Fruit fly (Drosophila melanogaster) whole organism: Measurements from ENCODE around the gene CG4596.

Experiments used
- CG8478 ChIP-seq: fragments of >200 bp; optimal IDR thresholded peaks from 2 replicates; lab custom pipeline; 2018; ENCODE audit warnings: inconsistent platforms
- EcR ChIP-seq, 2 experiments: fragments of >200 bp; optimal IDR thresholded peaks; 2 replicates each; lab custom pipeline; 2017; ENCODE audit warnings: missing biosample characterization in 2 of 2, missing genetic modification characterization in 2 of 2, missing genetic modification reagents in 2 of 2
- pan ChIP-seq: fragments of >200 bp; optimal IDR thresholded peaks from 2 replicates; lab custom pipeline; 2017
- psq ChIP-seq: fragments of >200 bp; optimal IDR thresholded peaks from 2 replicates; lab custom pipeline; 2017
- usp ChIP-seq: fragments of >200 bp; optimal IDR thresholded peaks from 2 replicates; lab custom pipeline; 2017; ENCODE audit warnings: missing biosample characterization, missing genetic modification characterization, mixed read lengths

CG4596 gene

dm6 chr3R:10889520-10889887, 16.7 kb downstream of the CG4596 start, which contains the start of gene Ak3:
TSS of gene Ak3 (minus strand) at chr3R:10889588.
- TF ChIP-seq pan (lab: Kevin White, UChicago) = no peak
- TF ChIP-seq usp (GFP tag; lab: Kevin White, UChicago) = no peak
- no peak for TF ChIP-seq CG8478
- TF ChIP-seq EcR (GFP tag; optimal IDR thresholded peaks at IDR 0.05; lab: Kevin White, UChicago) = no peak
- TF ChIP-seq psq (lab: Kevin White, UChicago) = no peak

dm6 chr3R:10893327-10893726, 20.5 kb downstream of the CG4596 start, which contains the start of gene CG6621:
TSS of gene CG6621 (minus strand) at chr3R:10893531.
- TF ChIP-seq CG8478 = no peak
